In genomic region chrIII:11918247-11918769, ce11 we compare ENCODE assay signal across 4 worm cellular contexts.
TF ChIP-seq lines count a peak whose summit lies in the region.

znf-593 (minus strand) TSS chrIII:11918719.

TF ChIP-seq in whole organism, L2 larva, 48 proteins besides CTCF, POLR2A, EP300 and RAD21:
- TF ChIP-seq lsy-2 (tag; optimal IDR thresholded peaks at IDR 0.05; lab: Kevin White, UChicago) (peak in 1 of 2 experiments; percentile 34), sem-4 (tag; optimal IDR thresholded peaks at IDR 0.05; lab: Kevin White, UChicago) (peak; percentile 29), blmp-1 (tag; optimal IDR thresholded peaks at IDR 0.05; lab: Kevin White, UChicago; ENCODE audit: insufficient read depth) (no peak), unc-55 (GFP tag; optimal IDR thresholded peaks at IDR 0.05; lab: Kevin White, UChicago) (peak; percentile 3), nhr-25 (tag; optimal IDR thresholded peaks at IDR 0.05; lab: Kevin White, UChicago) (peak; percentile 24), lin-11 (tag; optimal IDR thresholded peaks at IDR 0.05; lab: Kevin White, UChicago) (no peak), dmd-4 (tag; optimal IDR thresholded peaks at IDR 0.05; lab: Kevin White, UChicago) (no peak), nhr-23 (tag; optimal IDR thresholded peaks at IDR 0.05; lab: Kevin White, UChicago) (no peak), ceh-16 (tag; optimal IDR thresholded peaks at IDR 0.05; lab: Kevin White, UChicago) (no peak)

TF ChIP-seq in whole organism, L4 larva, 104 proteins besides CTCF, POLR2A, EP300 and RAD21 (continues in another document):
- TF ChIP-seq vab-7 (GFP tag; IDR thresholded peaks at IDR 0.05; lab: Robert Waterston, UW) (no peak), zfp-3 (GFP tag; conservative IDR thresholded peaks at IDR 0.05; lab: Robert Waterston, UW) (0 out of 2 replicates have a peak, but pooled peaks have one; percentile 30), sdz-12 (GFP tag; optimal IDR thresholded peaks at IDR 0.05; lab: Kevin White, UChicago) (no peak), mxl-3 (GFP tag; optimal IDR thresholded peaks at IDR 0.05; lab: Kevin White, UChicago) (no peak), dmd-6 (GFP tag; IDR thresholded peaks at IDR 0.05; lab: Robert Waterston, UW) (no peak), nhr-76 (tag; optimal IDR thresholded peaks at IDR 0.05; lab: Kevin White, UChicago) (no peak), hlh-11 (tag; optimal IDR thresholded peaks at IDR 0.05; lab: Kevin White, UChicago) (peak; percentile 5), mep-1 (tag; optimal IDR thresholded peaks at IDR 0.05; lab: Kevin White, UChicago) (peak; percentile 21), daf-16 (GFP tag; optimal IDR thresholded peaks at IDR 0.05; lab: Kevin White, UChicago) (no peak), daf-16 (tag; optimal IDR thresholded peaks at IDR 0.05; lab: Kevin White, UChicago) (peak; percentile 11), mes-2 (tag; optimal IDR thresholded peaks at IDR 0.05; lab: Kevin White, UChicago; ENCODE audit: poor library complexity, severe bottlenecking) (peak; percentile 61), ceh-82 (tag; optimal IDR thresholded peaks at IDR 0.05; lab: Kevin White, UChicago) (no peak), mxl-2 (GFP tag; conservative IDR thresholded peaks at IDR 0.05; lab: Robert Waterston, UW) (no peak), snpc-1.2 (GFP tag; IDR thresholded peaks at IDR 0.05; lab: Robert Waterston, UW) (no peak), set-16 (GFP tag; IDR thresholded peaks at IDR 0.05; lab: Robert Waterston, UW) (no peak), F10B5.3 (tag; optimal IDR thresholded peaks at IDR 0.05; lab: Kevin White, UChicago) (peak; percentile 13), php-3 (GFP tag; IDR thresholded peaks at IDR 0.05; lab: Robert Waterston, UW) (peak; percentile 49; the same call in 1 of the 2 replicates), dpl-1 (GFP tag; optimal IDR thresholded peaks at IDR 0.05; lab: Kevin White, UChicago) (peak; percentile 18), lsy-2 (tag; optimal IDR thresholded peaks at IDR 0.05; lab: Kevin White, UChicago) (peak in 1 of 2 experiments; percentile 30), ama-1 (optimal IDR thresholded peaks at IDR 0.05; lab: Kevin White, UChicago) (peak; percentile 12), spr-1 (tag; optimal IDR thresholded peaks at IDR 0.05; lab: Kevin White, UChicago) (peak; percentile 18), aha-1 (tag; lab: Kevin White, UChicago) (peak; percentile 52), snpc-4 (tag; optimal IDR thresholded peaks at IDR 0.05; lab: Kevin White, UChicago) (no peak), Y5F2A.4 (GFP tag; optimal IDR thresholded peaks at IDR 0.05; lab: Kevin White, UChicago) (peak; percentile 55), jun-1 (tag; optimal IDR thresholded peaks at IDR 0.05; lab: Kevin White, UChicago) (no peak), dve-1 (tag; optimal IDR thresholded peaks at IDR 0.05; lab: Kevin White, UChicago; ENCODE audit: insufficient read depth) (peak; percentile 47), pha-4 (GFP tag; IDR thresholded peaks at IDR 0.05; lab: Robert Waterston, UW) (0 out of 2 replicates have a peak, but pooled peaks have one; percentile 27), pha-4 (tag; optimal IDR thresholded peaks at IDR 0.05; lab: Kevin White, UChicago) (no peak)

TF ChIP-seq in whole organism, late embryonic, 69 proteins besides CTCF, POLR2A, EP300 and RAD21:
- TF ChIP-seq pros-1 (tag; optimal IDR thresholded peaks at IDR 0.05; lab: Kevin White, UChicago) (no peak), K02D7.2 (tag; optimal IDR thresholded peaks at IDR 0.05; lab: Kevin White, UChicago) (peak; percentile 28)

TF ChIP-seq in whole organism, mixed stage, embryonic, 35 proteins besides CTCF, POLR2A, EP300 and RAD21:
- no peak for TF ChIP-seq nhr-2 (tag; optimal IDR thresholded peaks at IDR 0.05; lab: Kevin White, UChicago)
- TF ChIP-seq M03D4.4 (tag; optimal IDR thresholded peaks at IDR 0.05; lab: Kevin White, UChicago), result peak; percentile 7
- TF ChIP-seq ceh-43 (GFP tag; optimal IDR thresholded peaks at IDR 0.05; lab: Kevin White, UChicago), result no peak
- TF ChIP-seq mep-1 (tag; optimal IDR thresholded peaks at IDR 0.05; lab: Kevin White, UChicago), result no peak
- TF ChIP-seq sptf-1 (tag; optimal IDR thresholded peaks at IDR 0.05; lab: Kevin White, UChicago), result peak; percentile 56
- TF ChIP-seq snpc-4 (tag; optimal IDR thresholded peaks at IDR 0.05; lab: Kevin White, UChicago), result no peak
- TF ChIP-seq nhr-237 (tag; optimal IDR thresholded peaks at IDR 0.05; lab: Kevin White, UChicago), result no peak
- no peak for TF ChIP-seq tbx-8 (GFP tag; optimal IDR thresholded peaks at IDR 0.05; lab: Kevin White, UChicago)
- TF ChIP-seq lin-13 (tag; optimal IDR thresholded peaks at IDR 0.05; lab: Kevin White, UChicago), result peak; percentile 6
- peak; percentile 58 for TF ChIP-seq ceh-83 (GFP tag; optimal IDR thresholded peaks at IDR 0.05; lab: Kevin White, UChicago)
- TF ChIP-seq unc-120 (tag; optimal IDR thresholded peaks at IDR 0.05; lab: Kevin White, UChicago; ENCODE audit: poor library complexity, severe bottlenecking), result peak; percentile 12
- TF ChIP-seq bed-3 (GFP tag; optimal IDR thresholded peaks at IDR 0.05; lab: Kevin White, UChicago), result no peak
- TF ChIP-seq cnd-1 (tag; optimal IDR thresholded peaks at IDR 0.05; lab: Kevin White, UChicago), result peak; percentile 29
- no peak for TF ChIP-seq mab-5 (tag; optimal IDR thresholded peaks at IDR 0.05; lab: Kevin White, UChicago)
